Fruit fly (Drosophila melanogaster): ENCODE data around the gene Dhc16F.

Dhc16F gene

dm6 chrX:18085470-18085797 lies 21.2 kb downstream of the Dhc16F start, which contains the start of gene Ada3 (continued):
- TF ChIP-seq Ravus (GFP tag; IDR thresholded peaks at IDR 0.05) = no peak
- TF ChIP-seq Stat92E (GFP tag; optimal IDR thresholded peaks at IDR 0.05) = no peak
- peak; percentile 95 for TF ChIP-seq Med (GFP tag)
- TF ChIP-seq unpg (GFP tag; optimal IDR thresholded peaks at IDR 0.05) = peak; percentile 71
- TF ChIP-seq CG9609 (GFP tag; optimal IDR thresholded peaks at IDR 0.05) = peak; percentile 74
- TF ChIP-seq CG8478 (optimal IDR thresholded peaks at IDR 0.05) = no peak
- TF ChIP-seq CG13424 (tag; optimal IDR thresholded peaks at IDR 0.05) = peak; percentile 84
- TF ChIP-seq CrebB (tag; optimal IDR thresholded peaks at IDR 0.05) = no peak
- peak in 1 of 3 experiments; percentile 73 for TF ChIP-seq lola (GFP tag; optimal IDR thresholded peaks at IDR 0.05)
- peak; percentile 46; the same call in 1 of the 2 replicates for TF ChIP-seq HLH3B (GFP tag; IDR thresholded peaks at IDR 0.05)
- TF ChIP-seq CG18599 (GFP tag; optimal IDR thresholded peaks at IDR 0.05) = peak; percentile 76
- peak; percentile 6 for TF ChIP-seq CG3838 (GFP tag; optimal IDR thresholded peaks at IDR 0.05)
- TF ChIP-seq MESR4 (GFP tag; optimal IDR thresholded peaks at IDR 0.05) = no peak
- peak; percentile 51 for TF ChIP-seq CG9437 (GFP tag; optimal IDR thresholded peaks at IDR 0.05)
- peak; percentile 68 for TF ChIP-seq CG7556 (GFP tag; optimal IDR thresholded peaks at IDR 0.05)
- no peak for TF ChIP-seq ato (GFP tag; IDR thresholded peaks at IDR 0.05; ENCODE audit: partially characterized antibody)
- peak; percentile 88 for TF ChIP-seq CG12659 (GFP tag; optimal IDR thresholded peaks at IDR 0.05)
- peak; percentile 98 for TF ChIP-seq Ets65A (GFP tag)
- TF ChIP-seq sr (GFP tag; IDR thresholded peaks at IDR 0.05) = no peak
- no peak for TF ChIP-seq CG2129 (GFP tag; IDR thresholded peaks at IDR 0.05; ENCODE audit: partially characterized antibody)
- no peak for TF ChIP-seq bowl (GFP tag; IDR thresholded peaks at IDR 0.05)
- TF ChIP-seq CG10462 (GFP tag; optimal IDR thresholded peaks at IDR 0.05) = peak; percentile 51
- peak; percentile 80 for TF ChIP-seq lmd (GFP tag; IDR thresholded peaks at IDR 0.05)
- no peak for TF ChIP-seq seq (GFP tag; IDR thresholded peaks at IDR 0.05)
- peak; percentile 57 for TF ChIP-seq CG17385 (GFP tag; optimal IDR thresholded peaks at IDR 0.05)
- no peak for TF ChIP-seq crol (GFP tag; IDR thresholded peaks at IDR 0.05)
- TF ChIP-seq NK7.1 (GFP tag; optimal IDR thresholded peaks at IDR 0.05) = peak; percentile 64
- TF ChIP-seq Lpt (GFP tag; optimal IDR thresholded peaks at IDR 0.05) = no peak
- TF ChIP-seq TFAM (GFP tag; optimal IDR thresholded peaks at IDR 0.05) = no peak
- TF ChIP-seq CG10431 (GFP tag; optimal IDR thresholded peaks at IDR 0.05) = no peak
- peak; percentile 89 for TF ChIP-seq CG13624 (GFP tag; optimal IDR thresholded peaks at IDR 0.05)
- peak; percentile 49 for TF ChIP-seq CG18764 (GFP tag; optimal IDR thresholded peaks at IDR 0.05)
- peak; percentile 36 for TF ChIP-seq Hand (GFP tag; optimal IDR thresholded peaks at IDR 0.05)
- TF ChIP-seq Mes4 (GFP tag; optimal IDR thresholded peaks at IDR 0.05) = peak; percentile 28
- no peak for TF ChIP-seq HmgD (GFP tag; optimal IDR thresholded peaks at IDR 0.05)
- TF ChIP-seq knrl (GFP tag; IDR thresholded peaks at IDR 0.05; ENCODE audit: partially characterized antibody) = no peak
- TF ChIP-seq CG12769 (tag; optimal IDR thresholded peaks at IDR 0.05) = peak; percentile 80
- TF ChIP-seq gt (GFP tag; IDR thresholded peaks at IDR 0.05) = no peak
- TF ChIP-seq Mad (GFP tag; optimal IDR thresholded peaks at IDR 0.05) = peak; percentile 54
- TF ChIP-seq CG2678 (tag; optimal IDR thresholded peaks at IDR 0.05) = peak; percentile 74
- TF ChIP-seq zfh2 (GFP tag; optimal IDR thresholded peaks at IDR 0.05) = peak; percentile 75
- peak; percentile 65 for TF ChIP-seq Lhr (GFP tag; optimal IDR thresholded peaks at IDR 0.05)
- peak; percentile 42 for TF ChIP-seq gcm2 (GFP tag; optimal IDR thresholded peaks at IDR 0.05)
- peak; percentile 61 for TF ChIP-seq CG14050 (GFP tag; IDR thresholded peaks at IDR 0.05)
- TF ChIP-seq pros (GFP tag; optimal IDR thresholded peaks at IDR 0.05) = no peak
- TF ChIP-seq CG12391 (tag; optimal IDR thresholded peaks at IDR 0.05) = peak; percentile 78
- TF ChIP-seq Optix (GFP tag; IDR thresholded peaks at IDR 0.05) = no peak; the same call in 2 of the 3 replicates
- no peak for TF ChIP-seq inv (GFP tag; IDR thresholded peaks at IDR 0.05; ENCODE audit: partially characterized antibody)
- peak; percentile 57 for TF ChIP-seq Oaz (GFP tag; IDR thresholded peaks at IDR 0.05)
- peak; percentile 87 for TF ChIP-seq Hsf (GFP tag; optimal IDR thresholded peaks at IDR 0.05)
- peak; percentile 39 for TF ChIP-seq CG34376 (GFP tag; optimal IDR thresholded peaks at IDR 0.05)
